Fruit fly (Drosophila melanogaster) whole organism, embryonic: ENCODE results near the gene CG8675.

Experiments used
- Doc2 ChIP-seq: fragments of 200-800 bp; sonication (Bioruptor generic); IDR thresholded peaks from 2 replicates; pipeline ENCODE4 v1.3.6; 2022; ENCODE audit warnings: missing biosample characterization, missing genetic modification characterization
- HHEX ChIP-seq: fragments of 200-800 bp; sonication (Bioruptor generic); optimal IDR thresholded peaks from 3 replicates; lab custom pipeline; 2017; ENCODE audit warnings: missing biosample characterization, mild to moderate bottlenecking, missing genetic modification characterization, missing genetic modification reagents
- YL-1 ChIP-seq: fragments of 200-800 bp; sonication (Bioruptor generic); optimal IDR thresholded peaks from 3 replicates; lab custom pipeline; 2017; ENCODE audit warnings: missing biosample characterization, mild to moderate bottlenecking, missing genetic modification characterization
- bcd ChIP-seq: fragments of 200-800 bp; sonication (Bioruptor generic); optimal IDR thresholded peaks from 2 replicates; lab custom pipeline; 2017; ENCODE audit warnings: missing biosample characterization, mild to moderate bottlenecking, missing genetic modification characterization
- gfzf ChIP-seq: fragments of 200-800 bp; sonication (Bioruptor generic); optimal IDR thresholded peaks from 2 replicates; lab custom pipeline; 2016; ENCODE audit warnings: missing biosample characterization, mild to moderate bottlenecking, missing genetic modification characterization, moderate library complexity
- ken ChIP-seq: fragments of 200-800 bp; sonication (Bioruptor generic); IDR thresholded peaks from 3 replicates; pipeline ENCODE4 v1.3.6; 2022; ENCODE audit warnings: missing biosample characterization, missing genetic modification characterization
- slp2 ChIP-seq: fragments of 200-800 bp; sonication (Bioruptor generic); optimal IDR thresholded peaks from 2 replicates; lab custom pipeline; 2016; ENCODE audit warnings: missing biosample characterization, missing genetic modification characterization
- unc-4 ChIP-seq: fragments of 200-800 bp; sonication (Bioruptor generic); IDR thresholded peaks from 2 replicates; pipeline ENCODE4 v1.3.6; 2022; ENCODE audit warnings: missing biosample characterization, missing genetic modification characterization; ENCODE audit not compliant: partially characterized antibody

- TF ChIP-seq Doc2 (no peak), bcd (GFP tag; lab: Kevin White, UChicago) (no peak), unc-4 (no peak), gfzf (GFP tag; lab: Kevin White, UChicago) (no peak), YL-1 (no peak), HHEX (no peak), slp2 (GFP tag; lab: Kevin White, UChicago) (no peak), ken (no peak)
Observed at dm6 chrX:17255677-17256076, 6.4 kb upstream of the CG8675 start.
